Fruit fly (Drosophila melanogaster) Kc167 (cell line): ENCODE measurements around the gene Tim17a2.

Experiments used
- Myc ChIP-seq: fragments of >200 bp; optimal IDR thresholded peaks from 2 replicates; lab custom pipeline; 2017; ENCODE audit warnings: missing external identifiers
- h ChIP-seq: fragments of >200 bp; optimal IDR thresholded peaks from 3 replicates; lab custom pipeline; 2018; ENCODE audit warnings: missing external identifiers
- psq ChIP-seq: fragments of >200 bp; optimal IDR thresholded peaks from 2 replicates; lab custom pipeline; 2017; ENCODE audit warnings: missing external identifiers
- ttk ChIP-seq: sonication (Bioruptor generic); optimal IDR thresholded peaks from 2 replicates; lab custom pipeline; 2017; ENCODE audit warnings: missing external identifiers

- TF ChIP-seq ttk (lab: Kevin White, UChicago) = no peak
- no peak for TF ChIP-seq Myc
- TF ChIP-seq psq = no peak
- TF ChIP-seq h = no peak
Measured at dm6 chr3R:5226025-5226424, 36.5 kb downstream of the Tim17a2 start, which contains the start of gene Vps37B.
